Worm (Caenorhabditis elegans): ENCODE measurements around the gene C08B6.2.

DNA sequence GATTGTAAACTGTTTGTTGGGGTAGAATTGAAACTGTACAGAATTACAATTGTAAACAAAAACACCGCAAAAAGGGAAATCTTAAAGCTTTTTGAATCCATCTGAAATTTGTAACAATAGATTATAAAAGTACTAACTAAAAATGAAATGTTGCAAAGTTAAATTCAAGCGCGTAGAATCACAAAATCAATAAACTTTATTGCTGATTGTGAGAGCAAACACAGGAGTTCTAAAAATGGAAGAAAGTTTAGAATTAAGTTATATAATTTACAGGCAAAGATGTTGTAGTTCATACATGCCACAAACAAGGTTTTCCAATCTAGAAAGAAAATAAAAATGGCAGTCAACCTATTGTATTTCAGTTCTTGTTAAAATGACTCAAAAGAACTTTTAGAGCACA, 6.7 kb downstream of the C08B6.2 start, which contains the start of gene C08B6.3:
- no peak for TF ChIP-seq Y53F4B.3 (GFP tag; IDR thresholded peaks at IDR 0.05)
- no peak for TF ChIP-seq F23B12.7 (tag; optimal IDR thresholded peaks at IDR 0.05; ENCODE audit: insufficient read depth)
- no peak for TF ChIP-seq aptf-2 (GFP tag; conservative IDR thresholded peaks at IDR 0.05)
- TF ChIP-seq dpff-1 (tag; optimal IDR thresholded peaks at IDR 0.05) = no peak
- TF ChIP-seq nfya-1 (tag; optimal IDR thresholded peaks at IDR 0.05; ENCODE audit: borderline replicate concordance, insufficient read depth) = no peak
- TF ChIP-seq ama-1 (optimal IDR thresholded peaks at IDR 0.05) = no peak
- no peak for TF ChIP-seq ama-1 (GFP tag; optimal IDR thresholded peaks at IDR 0.05)
- no peak for TF ChIP-seq Y79H2A.3 (GFP tag; conservative IDR thresholded peaks at IDR 0.05)
- TF ChIP-seq athp-1 (tag; optimal IDR thresholded peaks at IDR 0.05) = no peak
- no peak for TF ChIP-seq unc-130 (GFP tag; optimal IDR thresholded peaks at IDR 0.05)

All from whole organism, young adult.